Fruit fly (Drosophila melanogaster): Measurements from ENCODE around the gene Mur89F.

DNA sequence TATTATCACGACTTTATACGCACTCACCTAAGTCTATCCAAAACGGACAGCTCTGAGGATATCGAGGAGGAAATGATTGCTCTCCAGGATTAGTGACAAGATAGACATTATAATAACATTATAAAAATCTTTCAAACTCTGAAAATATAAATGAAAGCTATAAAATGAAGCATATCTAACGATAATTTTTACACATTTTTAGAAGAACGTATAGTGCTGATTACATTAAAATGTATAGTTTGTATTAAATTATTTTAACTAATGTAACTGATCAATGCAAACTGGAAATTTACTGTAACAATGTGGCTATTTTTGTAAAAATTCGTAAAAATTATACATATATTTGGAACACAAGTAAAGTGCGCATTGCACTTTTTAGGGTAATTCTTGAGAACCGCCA is 63.2 kb downstream of the Mur89F start, which contains the start of gene CG5265:
- TF ChIP-seq usp (GFP tag; optimal IDR thresholded peaks at IDR 0.05) (no peak), lola (GFP tag; optimal IDR thresholded peaks at IDR 0.05) (no peak), sv (GFP tag; optimal IDR thresholded peaks at IDR 0.05) (no peak), h (GFP tag; optimal IDR thresholded peaks at IDR 0.05) (no peak), Myc (optimal IDR thresholded peaks at IDR 0.05) (no peak), CrebA (GFP tag; optimal IDR thresholded peaks at IDR 0.05; ENCODE audit: borderline replicate concordance) (no peak), Hr78 (GFP tag; optimal IDR thresholded peaks at IDR 0.05) (no peak), Abd-B (GFP tag; optimal IDR thresholded peaks at IDR 0.05) (no peak), psq (GFP tag; optimal IDR thresholded peaks at IDR 0.05) (no peak), dmrt93B (GFP tag; optimal IDR thresholded peaks at IDR 0.05) (no peak), Vsx2 (GFP tag; optimal IDR thresholded peaks at IDR 0.05; ENCODE audit: partially characterized antibody) (no peak), jim (GFP tag; optimal IDR thresholded peaks at IDR 0.05) (no peak)
